Worm (Caenorhabditis elegans) whole organism, L1 larva: ENCODE data around the gene C13F10.8.

Experiments used
- mab-9 ChIP-seq: fragments of 200-800 bp; sonication (Bioruptor generic); IDR thresholded peaks from 2 replicates; pipeline ENCODE4 v1.3.6; 2022; ENCODE audit warnings: missing genetic modification reagents, missing genetic modification characterization, missing compliant biosample characterization
- nhr-76 ChIP-seq: sonication (generic microtip); optimal IDR thresholded peaks from 2 replicates; lab custom pipeline; 2017; ENCODE audit warnings: missing biosample characterization, missing genetic modification characterization
- pqm-1 ChIP-seq: sonication (generic microtip); optimal IDR thresholded peaks from 3 replicates; lab custom pipeline; 2017; ENCODE audit warnings: missing biosample characterization, missing genetic modification characterization
- xbp-1 ChIP-seq: sonication (generic microtip); optimal IDR thresholded peaks from 2 replicates; lab custom pipeline; 2016; ENCODE audit warnings: missing genetic modification characterization, missing compliant biosample characterization

ce11 chrV:7248227-7248953, 27.6 kb upstream of the C13F10.8 start:
- TF ChIP-seq mab-9 (GFP tag; lab: Robert Waterston, UW) = no peak
- TF ChIP-seq xbp-1 = no peak
- TF ChIP-seq nhr-76 = no peak
- no peak for TF ChIP-seq pqm-1 (tag; lab: Kevin White, UChicago)
